Worm (Caenorhabditis elegans): ENCODE results near the gene scl-11.

The scl-11 gene

DNA sequence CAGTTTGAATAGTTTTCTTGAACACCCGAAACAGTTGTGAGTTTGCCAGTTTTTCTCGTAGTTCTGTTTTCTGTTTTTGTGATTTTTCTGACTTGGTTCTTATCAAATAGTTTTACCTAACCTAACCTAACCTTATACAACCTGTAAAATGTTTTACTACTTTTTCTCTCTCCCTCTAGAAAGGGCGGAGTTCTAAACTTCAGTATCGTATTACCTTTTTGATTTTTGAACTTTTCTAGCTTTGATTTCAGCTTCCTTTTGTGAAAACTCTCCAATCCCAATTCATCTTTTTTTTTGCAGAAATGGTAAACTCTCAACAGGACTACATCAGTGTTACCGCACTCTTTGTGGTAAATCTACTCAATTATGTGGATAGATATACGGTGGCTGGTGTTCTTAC is 35.5 kb downstream of the scl-11 start, which contains the start of gene spin-2:
Gene spin-2, plus strand, starts transcription at position 301 of the 400 bp plus-strand sequence.
- TF ChIP-seq ceh-13 (GFP tag; optimal IDR thresholded peaks at IDR 0.05) = no peak
- no peak for TF ChIP-seq tra-4 (tag; optimal IDR thresholded peaks at IDR 0.05)
- TF ChIP-seq hmbx-1 (tag; optimal IDR thresholded peaks at IDR 0.05) = no peak
- no peak for TF ChIP-seq ets-7 (tag; optimal IDR thresholded peaks at IDR 0.05)
- TF ChIP-seq sea-1 (GFP tag; conservative IDR thresholded peaks at IDR 0.05) = no peak
- no peak for TF ChIP-seq aly-1 (tag; optimal IDR thresholded peaks at IDR 0.05)
- TF ChIP-seq pes-1 (GFP tag; IDR thresholded peaks at IDR 0.05) = no peak
- no peak for TF ChIP-seq F13C5.2 (tag; optimal IDR thresholded peaks at IDR 0.05)
- TF ChIP-seq ceh-36 (tag; optimal IDR thresholded peaks at IDR 0.05) = no peak
- TF ChIP-seq flt-1 (GFP tag; IDR thresholded peaks at IDR 0.05) = no peak
- TF ChIP-seq hmg-4 (GFP tag; optimal IDR thresholded peaks at IDR 0.05) = no peak
- no peak for TF ChIP-seq tbx-37 (GFP tag; conservative IDR thresholded peaks at IDR 0.05)
- no peak for TF ChIP-seq scrt-1 (GFP tag; IDR thresholded peaks at IDR 0.05)
- TF ChIP-seq B0310.2 (tag; optimal IDR thresholded peaks at IDR 0.05) = no peak

ce11 chrIV:13089671-13090242 is 38.6 kb downstream of the scl-11 start:
- TF ChIP-seq hmg-4 (GFP tag; optimal IDR thresholded peaks at IDR 0.05) (peak; percentile 42), tbx-37 (GFP tag; conservative IDR thresholded peaks at IDR 0.05) (no peak)

- TF ChIP-seq hmbx-1 (tag; optimal IDR thresholded peaks at IDR 0.05) (no peak), B0310.2 (tag; optimal IDR thresholded peaks at IDR 0.05) (no peak), scrt-1 (GFP tag; IDR thresholded peaks at IDR 0.05) (no peak), flt-1 (GFP tag; IDR thresholded peaks at IDR 0.05) (no peak), ceh-13 (GFP tag; optimal IDR thresholded peaks at IDR 0.05) (no peak), hmg-4 (GFP tag; optimal IDR thresholded peaks at IDR 0.05) (no peak), hnd-1 (tag; optimal IDR thresholded peaks at IDR 0.05) (no peak), tbx-11 (GFP tag; IDR thresholded peaks at IDR 0.05) (no peak), tbx-37 (GFP tag; conservative IDR thresholded peaks at IDR 0.05) (no peak), sea-1 (GFP tag; conservative IDR thresholded peaks at IDR 0.05) (no peak), ets-7 (tag; optimal IDR thresholded peaks at IDR 0.05) (no peak), ceh-36 (tag; optimal IDR thresholded peaks at IDR 0.05) (no peak), ama-1 (optimal IDR thresholded peaks at IDR 0.05) (no peak), pes-1 (GFP tag; IDR thresholded peaks at IDR 0.05) (no peak), tra-4 (tag; optimal IDR thresholded peaks at IDR 0.05) (no peak), aly-1 (tag; optimal IDR thresholded peaks at IDR 0.05) (no peak), F13C5.2 (tag; optimal IDR thresholded peaks at IDR 0.05) (no peak)
Observed at ce11 chrIV:13090967-13091366, 39.8 kb downstream of the scl-11 start, which contains the start of gene col-132. col-132 (minus strand) TSS chrIV:13091067.

ce11 chrIV:13093677-13094076 is 42.5 kb downstream of the scl-11 start, which contains the start of the genes prcc-1 and C39E9.12:
prcc-1 (minus strand) TSS chrIV:13093795.
C39E9.12 (plus strand) TSS chrIV:13094007.
- no peak for TF ChIP-seq ets-7 (tag; optimal IDR thresholded peaks at IDR 0.05)
- no peak for TF ChIP-seq hnd-1 (tag; optimal IDR thresholded peaks at IDR 0.05)
- no peak for TF ChIP-seq scrt-1 (GFP tag; IDR thresholded peaks at IDR 0.05)
- TF ChIP-seq tbx-37 (GFP tag; conservative IDR thresholded peaks at IDR 0.05) = no peak

ce11 chrIV:13095462-13095861 is 44.3 kb downstream of the scl-11 start, which contains the start of gene rfc-3:
rfc-3 (plus strand) TSS chrIV:13095762.
- TF ChIP-seq ceh-13 (GFP tag; optimal IDR thresholded peaks at IDR 0.05) (no peak), ama-1 (optimal IDR thresholded peaks at IDR 0.05) (peak; percentile 14)

- TF ChIP-seq hnd-1 (tag; optimal IDR thresholded peaks at IDR 0.05) (no peak), pes-1 (GFP tag; IDR thresholded peaks at IDR 0.05) (no peak), F13C5.2 (tag; optimal IDR thresholded peaks at IDR 0.05) (no peak), B0310.2 (tag; optimal IDR thresholded peaks at IDR 0.05) (no peak), tbx-37 (GFP tag; conservative IDR thresholded peaks at IDR 0.05) (no peak), hmg-4 (GFP tag; optimal IDR thresholded peaks at IDR 0.05) (no peak), flt-1 (GFP tag; IDR thresholded peaks at IDR 0.05) (no peak), ceh-13 (GFP tag; optimal IDR thresholded peaks at IDR 0.05) (no peak)
Observed at ce11 chrIV:13096778-13097177, 45.6 kb downstream of the scl-11 start.

- TF ChIP-seq tbx-11 (GFP tag; IDR thresholded peaks at IDR 0.05) (no peak), F13C5.2 (tag; optimal IDR thresholded peaks at IDR 0.05) (peak; percentile 41), hnd-1 (tag; optimal IDR thresholded peaks at IDR 0.05) (no peak)
Observed at ce11 chrIV:13098652-13099051, 47.5 kb downstream of the scl-11 start, which contains the start of the genes dli-1, tin-9.2 and exos-4.1. dli-1 (minus strand) TSS chrIV:13098792. tin-9.2 (plus strand) TSS chrIV:13098995. exos-4.1 (plus strand) TSS chrIV:13098999.

ce11 chrIV:13100415-13100814 is 49.2 kb downstream of the scl-11 start, which contains the start of gene fask-1:
fask-1 (plus strand) TSS chrIV:13100715.
- TF ChIP-seq ets-7 (tag; optimal IDR thresholded peaks at IDR 0.05) (no peak), flt-1 (GFP tag; IDR thresholded peaks at IDR 0.05) (no peak), sea-1 (GFP tag; conservative IDR thresholded peaks at IDR 0.05) (no peak), B0310.2 (tag; optimal IDR thresholded peaks at IDR 0.05) (no peak), aly-1 (tag; optimal IDR thresholded peaks at IDR 0.05) (no peak), hmg-4 (GFP tag; optimal IDR thresholded peaks at IDR 0.05) (no peak), ceh-13 (GFP tag; optimal IDR thresholded peaks at IDR 0.05) (no peak), tra-4 (tag; optimal IDR thresholded peaks at IDR 0.05) (no peak), tbx-37 (GFP tag; conservative IDR thresholded peaks at IDR 0.05) (no peak), ama-1 (optimal IDR thresholded peaks at IDR 0.05) (no peak), hnd-1 (tag; optimal IDR thresholded peaks at IDR 0.05) (no peak), hmbx-1 (tag; optimal IDR thresholded peaks at IDR 0.05) (no peak), ceh-36 (tag; optimal IDR thresholded peaks at IDR 0.05) (no peak), F13C5.2 (tag; optimal IDR thresholded peaks at IDR 0.05) (no peak), pes-1 (GFP tag; IDR thresholded peaks at IDR 0.05) (no peak), scrt-1 (GFP tag; IDR thresholded peaks at IDR 0.05) (no peak), tbx-11 (GFP tag; IDR thresholded peaks at IDR 0.05) (no peak)
